Fruit fly (Drosophila melanogaster) whole organism: ENCODE results near the gene CG8907.
"Not testable (repeated sequence)": the region's sequence is repeated elsewhere in the genome, so short reads cannot be mapped to it uniquely, and the experiment has no call there.

Experiments used
- CG8478 ChIP-seq: fragments of >200 bp; optimal IDR thresholded peaks from 2 replicates; lab custom pipeline; 2018; ENCODE audit warnings: inconsistent platforms
- Dll ChIP-seq: fragments of >200 bp; optimal IDR thresholded peaks from 2 replicates; lab custom pipeline; 2017
- EcR ChIP-seq, 2 experiments: fragments of >200 bp; optimal IDR thresholded peaks; 2 replicates each; lab custom pipeline; 2017; ENCODE audit warnings: missing biosample characterization in 2 of 2, missing genetic modification characterization in 2 of 2, missing genetic modification reagents in 2 of 2
- pan ChIP-seq: fragments of >200 bp; optimal IDR thresholded peaks from 2 replicates; lab custom pipeline; 2017
- psq ChIP-seq: fragments of >200 bp; optimal IDR thresholded peaks from 2 replicates; lab custom pipeline; 2017
- usp ChIP-seq: fragments of >200 bp; optimal IDR thresholded peaks from 2 replicates; lab custom pipeline; 2017; ENCODE audit warnings: missing biosample characterization, missing genetic modification characterization, mixed read lengths

The CG8907 gene

dm6 chr3R:16983001-16983400 is 25.1 kb upstream of the CG8907 start:
- no peak for TF ChIP-seq usp (GFP tag; lab: Kevin White, UChicago)
- TF ChIP-seq pan (lab: Kevin White, UChicago), result no peak
- TF ChIP-seq EcR (GFP tag; optimal IDR thresholded peaks at IDR 0.05; lab: Kevin White, UChicago), result no peak
- no peak for TF ChIP-seq CG8478 (lab: Kevin White, UChicago)
- no peak for TF ChIP-seq Dll
- no peak for TF ChIP-seq psq

DNA sequence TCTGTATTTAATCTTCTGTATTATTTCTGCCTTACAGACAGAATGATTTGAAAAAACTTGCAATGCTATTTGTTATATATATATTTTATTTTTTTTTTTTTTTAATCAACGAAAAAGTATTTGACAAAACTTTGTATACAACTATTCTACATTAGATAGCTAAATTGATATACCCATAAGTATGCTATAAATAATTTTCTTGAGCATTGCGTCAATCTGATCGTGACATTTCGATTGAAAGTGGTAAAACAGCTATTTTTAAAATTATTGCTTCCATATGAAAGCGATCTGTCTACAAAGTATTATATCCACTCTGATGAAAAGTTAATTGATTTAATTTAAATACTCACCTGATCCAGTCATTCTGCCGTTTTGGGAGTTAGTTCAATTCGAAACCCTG is 23.8 kb upstream of the CG8907 start:
- no peak for TF ChIP-seq usp (GFP tag; lab: Kevin White, UChicago)
- no peak for TF ChIP-seq Dll
- no peak for TF ChIP-seq CG8478 (lab: Kevin White, UChicago)
- no peak for TF ChIP-seq EcR (GFP tag; optimal IDR thresholded peaks at IDR 0.05; lab: Kevin White, UChicago)
- TF ChIP-seq psq, result no peak
- TF ChIP-seq pan (lab: Kevin White, UChicago), result no peak

- TF ChIP-seq EcR (GFP tag; optimal IDR thresholded peaks at IDR 0.05; lab: Kevin White, UChicago) (no peak), CG8478 (lab: Kevin White, UChicago) (no peak), usp (GFP tag; lab: Kevin White, UChicago) (no peak), Dll (no peak), pan (lab: Kevin White, UChicago) (peak; percentile 84)
These were observed 22.5 kb upstream of the CG8907 start for dm6 chr3R:16985547-16985946.

dm6 chr3R:16986181-16987074 is 21.6 kb upstream of the CG8907 start:
- TF ChIP-seq EcR (GFP tag; optimal IDR thresholded peaks at IDR 0.05; lab: Kevin White, UChicago), result peak in 1 of 2 experiments; percentile 28
- no peak for TF ChIP-seq CG8478 (lab: Kevin White, UChicago)
- TF ChIP-seq Dll, result no peak
- no peak for TF ChIP-seq psq

DNA sequence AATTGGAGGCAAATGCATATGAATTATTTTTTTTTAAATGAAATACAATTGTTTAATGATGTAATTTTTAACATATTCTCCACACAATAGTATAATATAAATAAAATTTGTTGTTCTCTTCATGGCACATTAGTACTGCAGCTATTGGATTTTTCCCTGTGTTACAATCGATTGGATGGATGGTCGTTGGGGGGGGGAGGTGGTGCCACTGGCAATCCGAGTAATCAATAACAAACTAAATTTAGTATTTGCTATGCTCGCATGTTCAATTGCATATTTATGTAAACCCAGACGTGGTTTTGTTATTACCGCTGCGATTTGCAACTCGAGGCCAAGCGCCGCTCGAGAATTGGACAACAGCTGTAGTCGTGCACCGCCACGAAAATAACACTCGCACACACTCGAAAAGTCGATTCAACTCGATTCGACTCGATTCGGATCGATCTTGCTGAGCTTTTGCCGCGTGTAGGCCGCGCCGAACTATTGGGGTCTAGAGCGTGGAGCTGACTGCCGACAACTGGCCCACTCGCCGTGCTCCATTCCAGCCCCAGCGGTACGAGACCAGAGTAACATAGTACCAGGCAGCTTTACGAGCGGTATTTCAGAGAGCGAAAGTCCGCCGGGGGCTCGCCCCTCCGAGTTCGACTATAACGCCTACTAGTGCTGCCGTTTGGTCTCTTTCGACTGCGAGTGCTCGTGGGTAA is 20.7 kb upstream of the CG8907 start, which contains the start of gene CG18622:
Gene CG18622 (minus strand): TSS at position 513 of the 704 bp plus-strand sequence.
- TF ChIP-seq EcR (GFP tag; optimal IDR thresholded peaks at IDR 0.05; lab: Kevin White, UChicago), result no peak
- no peak for TF ChIP-seq pan (lab: Kevin White, UChicago)
- TF ChIP-seq psq, result no peak
- TF ChIP-seq CG8478 (lab: Kevin White, UChicago), result no peak
- TF ChIP-seq Dll, result no peak
- TF ChIP-seq usp (GFP tag; lab: Kevin White, UChicago), result no peak

DNA sequence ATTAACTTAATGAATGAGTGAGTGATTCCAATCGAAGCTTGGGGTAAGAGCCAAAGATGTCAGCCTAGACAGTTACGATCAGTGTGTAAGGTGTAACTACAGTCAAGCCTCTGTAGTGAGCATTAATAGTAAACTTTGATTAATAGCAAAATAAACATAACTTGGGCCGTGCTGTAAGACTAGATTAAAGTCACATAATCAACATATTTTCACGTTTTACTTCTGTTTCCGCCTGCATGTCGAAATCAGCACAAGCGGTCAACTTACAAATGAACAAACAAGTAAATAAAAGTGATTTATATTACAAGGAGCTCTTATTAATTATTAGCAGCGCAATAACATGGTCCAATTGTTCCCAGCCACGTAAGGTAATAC is 20.2 kb upstream of the CG8907 start:
- TF ChIP-seq CG8478 (lab: Kevin White, UChicago), result no peak

DNA sequence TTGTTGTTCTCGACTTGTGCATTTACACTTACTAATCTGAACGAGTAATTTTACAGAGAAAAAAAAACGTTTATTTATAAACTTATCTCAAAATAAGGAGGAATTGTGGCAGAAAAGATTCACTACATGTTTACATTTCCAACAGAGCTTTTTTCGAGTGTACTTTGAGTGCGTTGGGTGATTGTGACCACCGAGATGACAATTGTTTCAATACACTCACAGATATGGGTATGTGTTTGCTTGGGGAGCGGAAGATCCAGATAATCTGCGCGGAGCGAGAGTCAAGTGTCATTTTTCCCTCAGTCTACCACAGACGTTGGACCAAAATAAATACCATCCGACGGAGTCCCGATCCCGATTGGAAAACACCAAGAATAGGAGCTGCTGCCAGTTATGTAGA is 19.6 kb upstream of the CG8907 start, which contains the start of gene MESK4:
Gene MESK4 (plus strand): TSS at position 301 of the 400 bp plus-strand sequence.
- not testable (repeated sequence) for TF ChIP-seq Dll; EcR (GFP tag; optimal IDR thresholded peaks at IDR 0.05; lab: Kevin White, UChicago); CG8478 (lab: Kevin White, UChicago)

dm6 chr3R:16991781-16992180 is 16.3 kb upstream of the CG8907 start, which contains the start of gene EMC2B:
Gene EMC2B, minus strand, starts transcription at chr3R:16991878.
- no peak for TF ChIP-seq CG8478 (lab: Kevin White, UChicago)
- no peak for TF ChIP-seq Dll
- no peak for TF ChIP-seq pan (lab: Kevin White, UChicago)
- no peak for TF ChIP-seq usp (GFP tag; lab: Kevin White, UChicago)
- TF ChIP-seq psq, result no peak
- TF ChIP-seq EcR (GFP tag; optimal IDR thresholded peaks at IDR 0.05; lab: Kevin White, UChicago), result no peak

dm6 chr3R:16992716-16993115 is 15.4 kb upstream of the CG8907 start, which contains the start of gene CG31274:
Gene CG31274, plus strand, starts transcription at chr3R:16993016.
- not testable (repeated sequence) for TF ChIP-seq CG8478 (lab: Kevin White, UChicago); EcR (GFP tag; optimal IDR thresholded peaks at IDR 0.05; lab: Kevin White, UChicago); Dll

DNA sequence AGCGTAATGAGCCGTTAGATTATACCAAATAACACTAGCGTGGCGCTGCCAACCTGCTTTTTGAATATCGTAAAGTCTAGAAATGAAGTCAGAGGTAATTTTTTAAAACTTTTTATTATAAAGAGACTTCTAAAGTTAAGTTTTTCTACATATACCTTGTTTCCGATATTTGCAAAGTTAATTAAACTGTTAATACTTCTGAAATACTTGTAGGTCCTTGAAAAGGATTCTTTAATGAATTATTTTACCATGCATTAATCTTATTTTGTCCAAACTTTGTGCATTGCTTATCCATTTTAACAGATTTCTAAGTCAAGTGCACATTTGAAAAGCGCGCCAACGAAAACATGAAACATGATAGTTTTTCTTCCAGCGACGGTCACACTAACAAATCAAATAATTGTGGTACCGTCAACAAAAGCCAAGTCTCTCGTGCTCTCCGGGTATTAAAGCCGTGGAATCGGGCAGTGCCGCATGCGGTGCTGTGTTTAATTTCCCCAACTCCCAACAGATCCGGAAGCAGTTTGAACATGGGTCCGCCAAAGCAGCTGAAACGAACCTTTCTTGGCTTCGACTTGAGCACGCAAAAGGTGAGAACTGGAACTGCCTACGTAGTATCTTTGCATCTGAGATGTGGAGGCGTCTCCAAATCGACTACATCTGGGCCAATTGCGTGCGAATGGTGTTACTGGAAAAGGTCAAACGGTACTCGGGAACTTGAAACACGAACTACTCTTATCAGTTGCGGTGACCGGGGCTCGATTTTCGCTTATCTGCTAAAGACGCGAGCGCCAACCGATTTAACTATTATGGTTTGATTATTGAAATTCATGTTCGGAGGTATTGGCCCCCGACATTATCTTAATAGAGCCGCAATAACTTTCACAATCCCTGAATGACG is 11.8 kb upstream of the CG8907 start, which contains the start of the genes EMC2A and CG3534:
Gene EMC2A (minus strand): TSS at position 13 of the 901 bp plus-strand sequence.
Gene CG3534 (plus strand): TSS at position 388 of the 901 bp plus-strand sequence.
- TF ChIP-seq pan (lab: Kevin White, UChicago) (no peak), Dll (no peak), CG8478 (lab: Kevin White, UChicago) (no peak), psq (no peak), usp (GFP tag; lab: Kevin White, UChicago) (no peak)
